Worm (Caenorhabditis elegans) whole organism, L4 larva: Measurements from ENCODE around the gene str-169.
"Not testable (repeated sequence)": the region's sequence is repeated elsewhere in the genome, so short reads cannot be mapped to it uniquely, and the experiment has no call there.

Source experiments
- F10B5.3 ChIP-seq: sonication (generic microtip); optimal IDR thresholded peaks from 2 replicates; lab custom pipeline; 2016; ENCODE audit warnings: mild to moderate bottlenecking, missing genetic modification characterization, missing compliant biosample characterization
- F26F4.8 ChIP-seq: fragments of 200-800 bp; sonication (Bioruptor generic); conservative IDR thresholded peaks from 2 replicates; pipeline ENCODE4 v1.3.6; 2022; ENCODE audit warnings: missing genetic modification characterization, missing compliant biosample characterization
- F49E8.2 ChIP-seq: sonication (generic microtip); optimal IDR thresholded peaks from 2 replicates; lab custom pipeline; 2016; ENCODE audit warnings: missing compliant biosample characterization, mild to moderate bottlenecking, missing genetic modification characterization, borderline replicate concordance
- ZK337.2 ChIP-seq: fragments of 200-800 bp; sonication (Bioruptor generic); IDR thresholded peaks from 2 replicates; pipeline ENCODE4 v1.3.6; 2022; ENCODE audit warnings: missing genetic modification reagents, missing genetic modification characterization, missing compliant biosample characterization
- aha-1 ChIP-seq: fragments of 150-350 bp; peaks from one replicate; lab custom pipeline; 2014; ENCODE audit warnings: missing biosample characterization, missing genetic modification characterization
- ama-1 ChIP-seq: fragments of 150-350 bp; optimal IDR thresholded peaks from 2 replicates; lab custom pipeline; 2014; ENCODE audit warnings: inconsistent platforms, mixed read lengths
- arid-1 ChIP-seq: fragments of 200-800 bp; sonication (Bioruptor generic); conservative IDR thresholded peaks from 2 replicates; pipeline ENCODE4 v1.3.6; 2022; ENCODE audit warnings: missing genetic modification reagents, missing genetic modification characterization, missing compliant biosample characterization
- ceh-28 ChIP-seq: fragments of 150-350 bp; optimal IDR thresholded peaks from 2 replicates; lab custom pipeline; 2014; ENCODE audit warnings: missing biosample characterization, missing genetic modification reagents, missing genetic modification characterization
- ceh-32 ChIP-seq: sonication (generic microtip); optimal IDR thresholded peaks from 2 replicates; lab custom pipeline; 2016; ENCODE audit warnings: mild to moderate bottlenecking, missing genetic modification characterization, missing compliant biosample characterization; ENCODE audit not compliant: poor library complexity
- cey-2 ChIP-seq: sonication (generic microtip); optimal IDR thresholded peaks from 3 replicates; lab custom pipeline; 2017; ENCODE audit warnings: missing genetic modification characterization, mild to moderate bottlenecking, missing compliant biosample characterization, antibody characterized with exemption, borderline replicate concordance; ENCODE audit not compliant: insufficient read depth
- dmd-8 ChIP-seq: fragments of 200-800 bp; sonication (Bioruptor generic); IDR thresholded peaks from 2 replicates; pipeline ENCODE4 v1.3.6; 2022; ENCODE audit warnings: missing genetic modification characterization, missing compliant biosample characterization
- dmd-9 ChIP-seq: fragments of 200-800 bp; sonication (Bioruptor generic); IDR thresholded peaks from 2 replicates; pipeline ENCODE4 v1.3.6; 2022; ENCODE audit warnings: missing genetic modification reagents, missing genetic modification characterization, missing compliant biosample characterization
- dpl-1 ChIP-seq: fragments of 150-350 bp; optimal IDR thresholded peaks from 2 replicates; lab custom pipeline; 2014; ENCODE audit warnings: missing biosample characterization, missing genetic modification reagents, missing genetic modification characterization
- dve-1 ChIP-seq: sonication (generic microtip); optimal IDR thresholded peaks from 2 replicates; lab custom pipeline; 2017; ENCODE audit warnings: antibody characterized with exemption, mild to moderate bottlenecking, missing genetic modification characterization, missing compliant biosample characterization; ENCODE audit not compliant: insufficient read depth
- fos-1 ChIP-seq: fragments of 150-350 bp; optimal IDR thresholded peaks from 2 replicates; lab custom pipeline; 2014; ENCODE audit warnings: missing biosample characterization, missing genetic modification characterization
- hlh-11 ChIP-seq: fragments of 200-800 bp; sonication (Bioruptor generic); optimal IDR thresholded peaks from 2 replicates; lab custom pipeline; 2018; ENCODE audit warnings: mild to moderate bottlenecking, missing genetic modification characterization, missing compliant biosample characterization
- hlh-30 ChIP-seq: sonication (generic microtip); optimal IDR thresholded peaks from 2 replicates; lab custom pipeline; 2017; ENCODE audit warnings: antibody characterized with exemption, mild to moderate bottlenecking, missing genetic modification characterization, missing compliant biosample characterization; ENCODE audit not compliant: insufficient read depth
- lin-1 ChIP-seq: fragments of 200-800 bp; sonication (Bioruptor generic); IDR thresholded peaks from 2 replicates; pipeline ENCODE4 v1.3.6; 2022; ENCODE audit warnings: missing genetic modification reagents, missing genetic modification characterization, missing compliant biosample characterization
- lin-13 ChIP-seq: fragments of 150-350 bp; optimal IDR thresholded peaks from 2 replicates; lab custom pipeline; 2014; ENCODE audit warnings: missing biosample characterization, missing genetic modification reagents, missing genetic modification characterization
- lin-38 ChIP-seq: fragments of 200-800 bp; sonication (Bioruptor generic); IDR thresholded peaks from 2 replicates; pipeline ENCODE4 v1.3.6; 2022; ENCODE audit warnings: missing genetic modification reagents, missing genetic modification characterization, missing compliant biosample characterization
- lir-3 ChIP-seq: sonication (generic microtip); optimal IDR thresholded peaks from 2 replicates; lab custom pipeline; 2016; ENCODE audit warnings: mild to moderate bottlenecking, missing genetic modification characterization, missing compliant biosample characterization
- mdl-1 ChIP-seq, 2 experiments: fragments of 150-350 bp in 1 of 2; sonication (generic microtip) in 1 of 2; optimal IDR thresholded peaks; 2 replicates each; lab custom pipeline; 2014 to 2017; ENCODE audit warnings: missing biosample characterization in 2 of 2, missing genetic modification characterization in 2 of 2
- mxl-2 ChIP-seq: fragments of 200-800 bp; sonication (Bioruptor generic); conservative IDR thresholded peaks from 2 replicates; pipeline ENCODE4 v1.3.6; 2022; ENCODE audit warnings: missing genetic modification reagents, missing genetic modification characterization, missing compliant biosample characterization
- nhr-10 ChIP-seq: fragments of 150-350 bp; optimal IDR thresholded peaks from 2 replicates; lab custom pipeline; 2014; ENCODE audit warnings: missing biosample characterization, missing genetic modification characterization
- nhr-111 ChIP-seq: fragments of 200-800 bp; sonication (Bioruptor generic); optimal IDR thresholded peaks from 2 replicates; lab custom pipeline; 2018; ENCODE audit warnings: mild to moderate bottlenecking, missing genetic modification characterization, missing compliant biosample characterization
- nhr-42 ChIP-seq: fragments of 200-800 bp; sonication (Bioruptor generic); IDR thresholded peaks from 2 replicates; pipeline ENCODE4 v1.3.6; 2022; ENCODE audit warnings: missing genetic modification characterization, missing compliant biosample characterization
- nhr-76 ChIP-seq: fragments of 150-350 bp; optimal IDR thresholded peaks from 2 replicates; lab custom pipeline; 2014; ENCODE audit warnings: missing biosample characterization, missing genetic modification characterization
- pha-4 ChIP-seq, 2 experiments: fragments of 150-350 bp in 1 of 2; fragments of 200-800 bp in 1 of 2; sonication (Bioruptor generic) in 1 of 2; IDR thresholded peaks in 1 of 2; optimal IDR thresholded peaks in 1 of 2; 2 replicates each; pipeline versions ENCODE4 v1.3.6 to Lab custom; 2014 to 2022; ENCODE audit warnings: missing genetic modification characterization in 2 of 2, missing genetic modification reagents in 2 of 2, missing biosample characterization in 1 of 2, missing compliant biosample characterization in 1 of 2
- pqm-1 ChIP-seq: sonication (generic microtip); optimal IDR thresholded peaks from 2 replicates; lab custom pipeline; 2017; ENCODE audit warnings: missing biosample characterization, missing genetic modification characterization
- sdz-12 ChIP-seq: fragments of 200-800 bp; sonication (Bioruptor generic); optimal IDR thresholded peaks from 2 replicates; lab custom pipeline; 2018; ENCODE audit warnings: mild to moderate bottlenecking, missing genetic modification characterization, missing compliant biosample characterization
- skn-1 ChIP-seq: fragments of 150-350 bp; optimal IDR thresholded peaks from 2 replicates; lab custom pipeline; 2014; ENCODE audit warnings: missing biosample characterization, missing genetic modification characterization
- snpc-1.2 ChIP-seq: fragments of 200-800 bp; sonication (Bioruptor generic); IDR thresholded peaks from 2 replicates; pipeline ENCODE4 v1.3.6; 2022; ENCODE audit warnings: missing genetic modification reagents, missing genetic modification characterization, missing compliant biosample characterization
- snpc-4 ChIP-seq: fragments of 150-350 bp; optimal IDR thresholded peaks from 2 replicates; lab custom pipeline; 2014; ENCODE audit warnings: missing biosample characterization, missing genetic modification characterization
- spr-3 ChIP-seq: fragments of 200-800 bp; sonication (Bioruptor generic); optimal IDR thresholded peaks from 2 replicates; lab custom pipeline; 2018; ENCODE audit warnings: mild to moderate bottlenecking, missing genetic modification characterization, missing compliant biosample characterization
- unc-39 ChIP-seq: sonication (generic microtip); optimal IDR thresholded peaks from 2 replicates; lab custom pipeline; 2017; ENCODE audit warnings: missing biosample characterization, missing genetic modification characterization
- unc-62 ChIP-seq, 3 experiments: fragments of 150-350 bp in 1 of 3; sonication (generic microtip); optimal IDR thresholded peaks in 2 of 3; peaks in 1 of 3; 1 replicate in 1 of 3; 2 replicates in 2 of 3; lab custom pipeline; 2014 to 2017; ENCODE audit warnings: missing biosample characterization in 3 of 3, missing genetic modification characterization in 3 of 3, missing genetic modification reagents in 3 of 3, missing genotype in 1 of 3
- vab-7 ChIP-seq: fragments of 200-800 bp; sonication (Bioruptor generic); IDR thresholded peaks from 2 replicates; pipeline ENCODE4 v1.3.6; 2022; ENCODE audit warnings: missing genetic modification reagents, missing genetic modification characterization, missing compliant biosample characterization
- zfp-2 ChIP-seq: sonication (generic microtip); optimal IDR thresholded peaks from 2 replicates; lab custom pipeline; 2016; ENCODE audit warnings: mild to moderate bottlenecking, missing genetic modification characterization, missing compliant biosample characterization
- zfp-3 ChIP-seq: fragments of 200-800 bp; sonication (Bioruptor generic); conservative IDR thresholded peaks from 2 replicates; pipeline ENCODE4 v1.3.6; 2022; ENCODE audit warnings: missing genetic modification reagents, missing genetic modification characterization, missing compliant biosample characterization
- zip-2 ChIP-seq: fragments of 150-350 bp; optimal IDR thresholded peaks from 2 replicates; lab custom pipeline; 2014; ENCODE audit warnings: missing biosample characterization, missing genetic modification characterization

Gene str-169

ce11 chrIV:4934103-4934502, 11.8 kb upstream of the str-169 start, which contains the start of gene str-153:
Gene str-153, plus strand, starts transcription at chrIV:4934403.
- peak in 1 of 2 experiments; percentile 4 for TF ChIP-seq unc-62 (GFP tag; optimal IDR thresholded peaks at IDR 0.05 in 1 of 2; lab: Kevin White, UChicago)
- no peak for TF ChIP-seq unc-62 (tag; optimal IDR thresholded peaks at IDR 0.05; lab: Kevin White, UChicago)
- TF ChIP-seq zfp-2 (tag; lab: Kevin White, UChicago): no peak
- no peak for TF ChIP-seq lin-1 (GFP tag; lab: Robert Waterston, UW)

ce11 chrIV:4937647-4938046, 8.2 kb upstream of the str-169 start, which contains the start of gene fbxa-86:
Gene fbxa-86, minus strand, starts transcription at chrIV:4938013.
- TF ChIP-seq sdz-12 (GFP tag; lab: Kevin White, UChicago) (no peak), unc-62 (GFP tag; optimal IDR thresholded peaks at IDR 0.05 in 1 of 2; lab: Kevin White, UChicago) (peak in 1 of 2 experiments; percentile 7), unc-62 (tag; optimal IDR thresholded peaks at IDR 0.05; lab: Kevin White, UChicago) (no peak), nhr-10 (tag; lab: Kevin White, UChicago) (no peak), pqm-1 (tag; lab: Kevin White, UChicago) (peak; percentile 9)

DNA sequence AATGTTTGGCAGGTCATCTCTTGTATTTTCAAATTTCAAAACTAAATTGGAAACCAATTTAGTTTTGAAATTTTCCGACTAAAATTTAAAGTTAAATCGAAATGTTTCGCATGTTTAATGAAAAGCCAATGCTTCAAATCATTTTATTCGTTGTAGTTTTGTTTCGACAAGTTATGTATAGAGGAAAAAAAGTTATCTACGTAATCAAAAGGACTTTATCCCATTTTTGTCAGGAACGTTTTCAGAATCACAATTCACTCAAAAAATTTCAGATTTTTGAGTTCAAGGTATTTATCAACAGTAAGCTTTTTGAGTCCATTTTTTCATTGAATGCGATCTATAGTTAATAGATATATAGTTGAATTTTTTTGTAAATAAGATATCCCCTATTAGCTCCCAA, 7.2 kb upstream of the str-169 start, which contains the start of gene str-168:
Gene str-168, plus strand, starts transcription at position 301 of the 400 bp plus-strand sequence.
- no peak for TF ChIP-seq arid-1 (GFP tag; lab: Robert Waterston, UW)
- no peak for TF ChIP-seq zip-2 (tag; lab: Kevin White, UChicago)
- no peak for TF ChIP-seq cey-2 (tag; lab: Kevin White, UChicago)
- TF ChIP-seq zfp-3 (GFP tag; lab: Robert Waterston, UW): no peak
- no peak for TF ChIP-seq hlh-11
- no peak for TF ChIP-seq F49E8.2 (tag; lab: Kevin White, UChicago)
- no peak for TF ChIP-seq ZK337.2 (GFP tag; lab: Robert Waterston, UW)
- no peak for TF ChIP-seq dve-1 (tag; lab: Kevin White, UChicago)
- no peak for TF ChIP-seq lir-3
- no peak for TF ChIP-seq dpl-1
- no peak for TF ChIP-seq fos-1 (tag; lab: Kevin White, UChicago)
- TF ChIP-seq F10B5.3 (tag; lab: Kevin White, UChicago): no peak
- TF ChIP-seq lin-38: no peak
- no peak for TF ChIP-seq aha-1
- TF ChIP-seq skn-1 (tag; lab: Kevin White, UChicago): no peak
- TF ChIP-seq ama-1 (lab: Kevin White, UChicago): no peak
- no peak for TF ChIP-seq nhr-76 (tag; lab: Kevin White, UChicago)
- TF ChIP-seq unc-39 (tag; lab: Kevin White, UChicago): no peak
- TF ChIP-seq snpc-4 (tag; lab: Kevin White, UChicago): no peak

ce11 chrIV:4941681-4942080, 4.2 kb upstream of the str-169 start, which contains the start of gene Y9C9A.5:
Gene Y9C9A.5, plus strand, starts transcription at chrIV:4941981.
- TF ChIP-seq unc-39 (tag; lab: Kevin White, UChicago) (no peak), nhr-111 (GFP tag; lab: Kevin White, UChicago) (no peak), dpl-1 (no peak)

DNA sequence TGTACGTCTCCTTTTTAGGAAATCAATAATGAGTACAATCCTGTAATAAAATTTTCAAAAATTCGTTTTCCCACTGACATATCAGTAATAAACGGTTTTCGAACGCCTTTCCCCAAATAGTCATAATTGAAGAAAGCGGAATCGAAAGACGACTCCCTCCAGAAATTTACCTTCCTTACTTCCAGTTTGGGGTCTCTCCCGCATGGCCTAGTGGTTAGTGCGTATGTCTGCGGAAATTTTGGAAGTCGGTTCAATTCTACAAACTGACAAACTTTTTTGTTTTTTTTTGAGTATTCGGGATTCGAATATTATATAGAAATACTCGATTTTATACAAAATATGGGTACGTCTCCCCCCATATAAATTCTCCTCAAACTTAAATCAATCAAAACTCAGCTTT, 3.9 kb downstream of the str-169 start:
- TF ChIP-seq arid-1 (GFP tag; lab: Robert Waterston, UW): peak; percentile 82
- peak; percentile 89 for TF ChIP-seq F26F4.8
- peak; percentile 96 for TF ChIP-seq snpc-1.2 (GFP tag; lab: Robert Waterston, UW)
- peak; percentile 88; the same call in 1 of the 2 replicates for TF ChIP-seq pha-4 (GFP tag; IDR thresholded peaks at IDR 0.05; lab: Robert Waterston, UW)
- TF ChIP-seq pha-4 (tag; optimal IDR thresholded peaks at IDR 0.05; lab: Kevin White, UChicago): not testable (repeated sequence)
- TF ChIP-seq zfp-3 (GFP tag; lab: Robert Waterston, UW): peak; percentile 52; the same call in 1 of the 2 replicates

DNA sequence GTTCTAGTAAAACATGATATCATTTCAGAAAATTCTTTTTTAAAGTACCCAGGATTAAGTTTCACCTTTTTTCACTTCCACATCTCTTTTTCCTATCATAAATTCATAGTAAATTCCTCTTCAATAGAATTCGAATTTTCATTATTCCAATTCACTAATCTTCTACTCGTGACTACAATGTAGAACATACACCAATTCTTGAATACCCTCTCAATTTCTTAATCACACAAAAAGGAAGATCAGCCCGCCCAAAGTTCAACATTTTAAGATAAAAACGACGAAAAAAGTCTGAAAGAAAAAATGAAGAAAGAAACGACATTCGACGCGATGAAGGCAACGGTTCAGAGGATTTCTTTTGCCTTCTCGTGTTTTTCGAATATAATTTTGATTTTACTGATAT, 8.0 kb downstream of the str-169 start, which contains the start of gene str-163:
Gene str-163, plus strand, starts transcription at position 301 of the 400 bp plus-strand sequence.
- TF ChIP-seq mxl-2 (GFP tag; lab: Robert Waterston, UW) (no peak), vab-7 (no peak), nhr-42 (GFP tag; lab: Robert Waterston, UW) (no peak), hlh-30 (tag; lab: Kevin White, UChicago) (no peak), spr-3 (GFP tag; lab: Kevin White, UChicago) (no peak), mdl-1 (tag; optimal IDR thresholded peaks at IDR 0.05; lab: Kevin White, UChicago) (no peak), ceh-32 (no peak), hlh-11 (no peak), dve-1 (tag; lab: Kevin White, UChicago) (no peak), dmd-9 (GFP tag; lab: Robert Waterston, UW) (no peak), ceh-28 (no peak), dmd-8 (GFP tag; lab: Robert Waterston, UW) (no peak), pqm-1 (tag; lab: Kevin White, UChicago) (no peak), lin-13 (GFP tag; lab: Kevin White, UChicago) (no peak)
